Worm (Caenorhabditis elegans) whole organism, L4 larva: ENCODE results near the gene C16C8.9.

Experiments
- F26F4.8 ChIP-seq: fragments of 200-800 bp; sonication (Bioruptor generic); conservative IDR thresholded peaks from 2 replicates; pipeline ENCODE4 v1.3.6; 2022; ENCODE audit warnings: missing genetic modification characterization, missing compliant biosample characterization
- egl-27 ChIP-seq: sonication (generic microtip); optimal IDR thresholded peaks from 3 replicates; lab custom pipeline; 2017; ENCODE audit warnings: missing biosample characterization, missing genetic modification reagents, missing genetic modification characterization
- unc-39 ChIP-seq: sonication (generic microtip); optimal IDR thresholded peaks from 2 replicates; lab custom pipeline; 2017; ENCODE audit warnings: missing biosample characterization, missing genetic modification characterization

ce11 chrII:3477171-3477570 lies 14.2 kb upstream of the C16C8.9 start, which contains the start of gene fbxb-104:
- TF ChIP-seq unc-39 (tag; lab: Kevin White, UChicago) (no peak), egl-27 (tag; lab: Kevin White, UChicago) (no peak), F26F4.8 (GFP tag; lab: Robert Waterston, UW) (no peak)
